Worm (Caenorhabditis elegans) whole organism, late embryonic: ENCODE data around the gene B0416.5.

ENCODE experiments used
- C08G9.2 ChIP-seq: sonication (generic microtip); optimal IDR thresholded peaks from 2 replicates; lab custom pipeline; 2016; ENCODE audit warnings: mild to moderate bottlenecking, missing genetic modification characterization, moderate library complexity, missing compliant biosample characterization
- C38D4.7 ChIP-seq: fragments of 200-800 bp; sonication (Bioruptor generic); optimal IDR thresholded peaks from 2 replicates; lab custom pipeline; 2018; ENCODE audit warnings: mild to moderate bottlenecking, missing genetic modification characterization, moderate library complexity, missing compliant biosample characterization
- K02D7.2 ChIP-seq: sonication (generic microtip); optimal IDR thresholded peaks from 2 replicates; lab custom pipeline; 2017; ENCODE audit warnings: mild to moderate bottlenecking, missing genetic modification characterization, missing compliant biosample characterization
- T23F11.4 ChIP-seq: fragments of 200-800 bp; sonication (Bioruptor generic); optimal IDR thresholded peaks from 2 replicates; lab custom pipeline; 2018; ENCODE audit warnings: mild to moderate bottlenecking, missing genetic modification characterization, missing compliant biosample characterization
- Y22D7AL.16 ChIP-seq: sonication (generic microtip); optimal IDR thresholded peaks from 2 replicates; lab custom pipeline; 2016; ENCODE audit warnings: missing genetic modification characterization, missing compliant biosample characterization
- ahr-1 ChIP-seq: sonication (generic microtip); optimal IDR thresholded peaks from 2 replicates; lab custom pipeline; 2016; ENCODE audit warnings: missing genetic modification characterization, missing compliant biosample characterization
- ceh-14 ChIP-seq: sonication (generic microtip); optimal IDR thresholded peaks from 2 replicates; lab custom pipeline; 2016; ENCODE audit warnings: missing genotype, missing genetic modification characterization, missing compliant biosample characterization
- ceh-18 ChIP-seq: sonication (generic microtip); optimal IDR thresholded peaks from 2 replicates; lab custom pipeline; 2016; ENCODE audit warnings: missing genetic modification characterization, missing compliant biosample characterization
- ceh-19 ChIP-seq: fragments of 200-800 bp; sonication (Bioruptor generic); optimal IDR thresholded peaks from 2 replicates; lab custom pipeline; 2018; ENCODE audit warnings: mild to moderate bottlenecking, missing genetic modification characterization, missing compliant biosample characterization
- ceh-30 ChIP-seq: fragments of 150-350 bp; optimal IDR thresholded peaks from 2 replicates; lab custom pipeline; 2014; ENCODE audit warnings: missing biosample characterization, missing genetic modification characterization
- ceh-48 ChIP-seq: sonication (generic microtip); optimal IDR thresholded peaks from 2 replicates; lab custom pipeline; 2016; ENCODE audit warnings: missing genetic modification characterization, inconsistent platforms, missing compliant biosample characterization
- ceh-6 ChIP-seq: fragments of 200-800 bp; sonication (Bioruptor generic); optimal IDR thresholded peaks from 2 replicates; lab custom pipeline; 2018; ENCODE audit warnings: mild to moderate bottlenecking, missing genetic modification characterization, missing compliant biosample characterization
- ceh-9 ChIP-seq: sonication (generic microtip); optimal IDR thresholded peaks from 2 replicates; lab custom pipeline; 2016; ENCODE audit warnings: mild to moderate bottlenecking, missing genetic modification characterization, inconsistent platforms, missing compliant biosample characterization
- dmd-4 ChIP-seq: sonication (generic microtip); optimal IDR thresholded peaks from 2 replicates; lab custom pipeline; 2016; ENCODE audit warnings: borderline replicate concordance, missing genetic modification characterization, missing compliant biosample characterization
- dve-1 ChIP-seq: sonication (generic microtip); optimal IDR thresholded peaks from 2 replicates; lab custom pipeline; 2017; ENCODE audit warnings: antibody characterized with exemption, mild to moderate bottlenecking, missing genetic modification characterization, missing compliant biosample characterization
- elt-2 ChIP-seq: sonication (generic microtip); optimal IDR thresholded peaks from 2 replicates; lab custom pipeline; 2016; ENCODE audit warnings: missing genetic modification reagents, missing genetic modification characterization, missing compliant biosample characterization
- elt-4 ChIP-seq: sonication (generic microtip); optimal IDR thresholded peaks from 2 replicates; lab custom pipeline; 2016; ENCODE audit warnings: missing genetic modification characterization, missing compliant biosample characterization
- ets-4 ChIP-seq: sonication (generic microtip); optimal IDR thresholded peaks from 2 replicates; lab custom pipeline; 2016; ENCODE audit warnings: missing genetic modification characterization, missing compliant biosample characterization
- fax-1 ChIP-seq: sonication (generic microtip); optimal IDR thresholded peaks from 2 replicates; lab custom pipeline; 2016; ENCODE audit warnings: missing genotype, missing genetic modification characterization, missing compliant biosample characterization
- fkh-10 ChIP-seq: fragments of 150-350 bp; optimal IDR thresholded peaks from 2 replicates; lab custom pipeline; 2014; ENCODE audit warnings: missing biosample characterization, missing genetic modification reagents, missing genetic modification characterization
- gmeb-2 ChIP-seq: sonication (generic microtip); optimal IDR thresholded peaks from 2 replicates; lab custom pipeline; 2016; ENCODE audit warnings: missing genetic modification characterization, inconsistent platforms, missing compliant biosample characterization
- hlh-30 ChIP-seq: sonication (generic microtip); optimal IDR thresholded peaks from 2 replicates; lab custom pipeline; 2017; ENCODE audit warnings: antibody characterized with exemption, missing genetic modification characterization, missing compliant biosample characterization; ENCODE audit not compliant: insufficient read depth
- hlh-6 ChIP-seq: sonication (generic microtip); optimal IDR thresholded peaks from 2 replicates; lab custom pipeline; 2016; ENCODE audit warnings: missing genotype, missing genetic modification characterization, missing compliant biosample characterization
- hlh-8 ChIP-seq: sonication (generic microtip); optimal IDR thresholded peaks from 2 replicates; lab custom pipeline; 2016; ENCODE audit warnings: missing genotype, missing genetic modification characterization, missing compliant biosample characterization
- lim-6 ChIP-seq: sonication (generic microtip); optimal IDR thresholded peaks from 2 replicates; lab custom pipeline; 2016; ENCODE audit warnings: missing genetic modification characterization, missing compliant biosample characterization
- npax-4 ChIP-seq: sonication (generic microtip); optimal IDR thresholded peaks from 2 replicates; lab custom pipeline; 2016; ENCODE audit warnings: missing genetic modification characterization, missing compliant biosample characterization
- pha-2 ChIP-seq: sonication (generic microtip); optimal IDR thresholded peaks from 2 replicates; lab custom pipeline; 2017; ENCODE audit warnings: mild to moderate bottlenecking, missing genetic modification characterization, missing compliant biosample characterization
- pha-4 ChIP-seq: fragments of 150-350 bp; optimal IDR thresholded peaks from 2 replicates; lab custom pipeline; 2018; ENCODE audit warnings: missing biosample characterization, missing genetic modification reagents, missing genetic modification characterization
- pqm-1 ChIP-seq: sonication (generic microtip); optimal IDR thresholded peaks from 2 replicates; lab custom pipeline; 2016; ENCODE audit warnings: missing genetic modification characterization, missing compliant biosample characterization
- sdc-2 ChIP-seq: sonication (generic microtip); optimal IDR thresholded peaks from 2 replicates; lab custom pipeline; 2016; ENCODE audit warnings: missing genotype, missing genetic modification characterization, missing compliant biosample characterization
- sox-4 ChIP-seq: sonication (generic microtip); optimal IDR thresholded peaks from 2 replicates; lab custom pipeline; 2017; ENCODE audit warnings: mild to moderate bottlenecking, missing genetic modification characterization, inconsistent platforms, missing compliant biosample characterization
- syd-9 ChIP-seq: sonication (generic microtip); optimal IDR thresholded peaks from 2 replicates; lab custom pipeline; 2016; ENCODE audit warnings: mild to moderate bottlenecking, missing genetic modification characterization, moderate library complexity, missing compliant biosample characterization
- tbx-7 ChIP-seq: sonication (generic microtip); optimal IDR thresholded peaks from 2 replicates; lab custom pipeline; 2016; ENCODE audit warnings: missing genotype, missing genetic modification characterization, missing compliant biosample characterization
- ttx-3 ChIP-seq: sonication (generic microtip); optimal IDR thresholded peaks from 2 replicates; lab custom pipeline; 2016; ENCODE audit warnings: missing genetic modification reagents, missing genetic modification characterization, missing compliant biosample characterization
- unc-3 ChIP-seq, 2 experiments: fragments of 200-800 bp in 1 of 2; sonication (Bioruptor generic) in 1 of 2; sonication (generic microtip) in 1 of 2; conservative IDR thresholded peaks in 1 of 2; optimal IDR thresholded peaks in 1 of 2; 2 replicates each; pipeline versions ENCODE4 v1.3.6 to Lab custom; 2016 to 2022; ENCODE audit warnings: missing compliant biosample characterization in 2 of 2, missing genetic modification characterization in 2 of 2, missing genetic modification reagents in 1 of 2
- unc-55 ChIP-seq: sonication (generic microtip); optimal IDR thresholded peaks from 2 replicates; lab custom pipeline; 2017; ENCODE audit warnings: missing biosample characterization, missing genetic modification reagents, missing genetic modification characterization
- unc-86 ChIP-seq: sonication (generic microtip); optimal IDR thresholded peaks from 2 replicates; lab custom pipeline; 2016; ENCODE audit warnings: missing genetic modification characterization, missing compliant biosample characterization
- zip-5 ChIP-seq: sonication (generic microtip); optimal IDR thresholded peaks from 2 replicates; lab custom pipeline; 2016; ENCODE audit warnings: missing genetic modification characterization, missing compliant biosample characterization

The B0416.5 gene

DNA sequence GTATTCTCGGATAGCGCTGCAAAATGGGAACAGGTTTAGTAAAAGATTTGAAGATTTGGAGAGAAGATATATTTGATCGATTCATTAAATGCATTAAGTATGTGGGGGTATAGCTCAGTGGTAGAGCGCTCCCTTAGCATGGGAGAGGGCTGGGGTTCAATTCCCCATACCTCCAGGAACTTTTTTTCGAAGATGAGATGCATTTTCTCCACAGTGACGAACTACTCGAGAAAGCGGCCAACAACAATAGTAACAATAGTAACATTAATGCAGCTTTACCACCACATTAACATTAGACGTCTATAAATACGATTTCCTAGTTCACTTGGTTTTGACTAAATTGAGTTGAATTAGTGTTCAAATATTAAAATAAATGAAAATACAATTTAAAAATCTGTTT is 32.9 kb downstream of the B0416.5 start:
- TF ChIP-seq C08G9.2 (tag; lab: Kevin White, UChicago) = no peak
- TF ChIP-seq pha-4 (tag; lab: Kevin White, UChicago) = no peak
- TF ChIP-seq unc-86 = no peak
- TF ChIP-seq npax-4 (tag; lab: Kevin White, UChicago) = no peak
- TF ChIP-seq ceh-6 (GFP tag; lab: Kevin White, UChicago) = no peak
- TF ChIP-seq sdc-2 (tag; lab: Kevin White, UChicago) = no peak
- no peak for TF ChIP-seq sox-4 (tag; lab: Kevin White, UChicago)

DNA sequence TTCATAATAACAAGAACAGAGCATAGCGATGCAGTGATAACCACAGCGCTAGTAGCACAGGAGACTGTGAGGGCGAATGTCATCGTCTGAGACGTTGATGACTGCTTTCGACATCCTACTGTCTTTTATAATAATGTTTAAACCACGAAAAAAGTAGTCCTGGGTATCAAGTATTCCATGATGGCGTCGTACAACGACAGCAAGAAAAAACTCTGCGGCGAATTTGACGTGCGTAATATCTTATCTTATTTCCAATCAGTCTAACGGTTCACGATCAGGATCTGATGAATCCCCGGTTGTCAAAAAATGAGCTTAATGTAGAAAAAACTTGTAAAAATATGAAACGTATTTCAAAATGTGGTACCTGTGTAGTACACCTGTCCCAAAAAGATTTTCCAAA is 36.1 kb downstream of the B0416.5 start, which contains the start of gene col-175:
col-175 (minus strand) TSS at position 101 of the 400 bp plus-strand sequence.
- no peak for TF ChIP-seq dve-1 (tag; lab: Kevin White, UChicago)

DNA sequence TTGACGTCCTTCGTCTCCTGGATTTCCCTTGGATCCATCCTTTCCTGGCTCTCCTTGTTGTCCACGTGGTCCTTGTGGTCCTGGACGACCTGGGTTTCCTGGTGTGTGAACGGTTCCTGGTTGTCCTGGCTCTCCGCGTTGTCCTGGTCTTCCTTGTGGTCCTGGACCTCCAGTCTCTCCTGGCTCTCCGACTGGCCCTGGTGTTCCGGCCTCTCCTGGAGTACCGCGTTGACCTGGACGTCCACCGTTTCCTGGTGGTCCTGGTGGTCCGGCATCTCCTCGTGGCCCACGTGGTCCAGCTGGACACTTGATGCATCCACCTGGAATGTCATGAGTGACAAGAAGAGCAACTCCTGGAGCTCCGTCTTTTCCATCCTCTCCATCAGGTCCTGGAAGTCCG is 36.8 kb downstream of the B0416.5 start:
- TF ChIP-seq elt-2 (tag; lab: Kevin White, UChicago) = no peak
- peak; percentile 31 for TF ChIP-seq C08G9.2 (tag; lab: Kevin White, UChicago)
- TF ChIP-seq ceh-6 (GFP tag; lab: Kevin White, UChicago) = no peak
- no peak for TF ChIP-seq K02D7.2 (tag; lab: Kevin White, UChicago)
- TF ChIP-seq fkh-10 (GFP tag; lab: Kevin White, UChicago) = no peak
- peak; percentile 63 for TF ChIP-seq elt-4 (tag; lab: Kevin White, UChicago)
- peak; percentile 27 for TF ChIP-seq sdc-2 (tag; lab: Kevin White, UChicago)

DNA sequence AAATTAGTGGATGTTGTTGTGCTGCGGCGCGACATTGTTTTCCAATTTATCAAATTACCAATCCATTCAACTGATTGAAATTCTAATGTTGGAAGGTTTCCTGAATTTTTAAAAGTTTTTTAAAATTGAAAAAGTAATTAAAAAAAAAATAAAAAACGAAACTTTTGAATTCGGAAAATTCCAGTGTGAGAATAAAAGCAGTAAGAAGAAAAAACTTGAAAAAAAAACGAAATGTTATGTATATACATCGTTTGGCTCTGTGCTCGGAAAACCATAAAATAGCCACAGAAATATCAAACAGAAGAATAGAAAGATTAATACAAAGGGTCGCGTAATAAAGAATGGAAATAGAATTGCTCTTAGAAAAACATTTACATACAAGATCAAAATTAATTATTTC is 38.6 kb downstream of the B0416.5 start, which contains the start of gene vav-1:
vav-1 (minus strand) TSS at position 101 of the 400 bp plus-strand sequence.
- no peak for TF ChIP-seq K02D7.2 (tag; lab: Kevin White, UChicago)
- TF ChIP-seq ttx-3 = no peak
- no peak for TF ChIP-seq Y22D7AL.16
- no peak for TF ChIP-seq pqm-1
- no peak for TF ChIP-seq ceh-30
- no peak for TF ChIP-seq unc-3 (GFP tag; conservative IDR thresholded peaks at IDR 0.05; lab: Robert Waterston, UW)
- no peak for TF ChIP-seq unc-3 (tag; optimal IDR thresholded peaks at IDR 0.05; lab: Kevin White, UChicago)
- TF ChIP-seq T23F11.4 (GFP tag; lab: Kevin White, UChicago) = no peak
- TF ChIP-seq hlh-8 = no peak
- TF ChIP-seq ceh-14 (tag; lab: Kevin White, UChicago) = no peak
- TF ChIP-seq pha-2 = no peak
- no peak for TF ChIP-seq ceh-48 (tag; lab: Kevin White, UChicago)
- TF ChIP-seq zip-5 (tag; lab: Kevin White, UChicago) = no peak

DNA sequence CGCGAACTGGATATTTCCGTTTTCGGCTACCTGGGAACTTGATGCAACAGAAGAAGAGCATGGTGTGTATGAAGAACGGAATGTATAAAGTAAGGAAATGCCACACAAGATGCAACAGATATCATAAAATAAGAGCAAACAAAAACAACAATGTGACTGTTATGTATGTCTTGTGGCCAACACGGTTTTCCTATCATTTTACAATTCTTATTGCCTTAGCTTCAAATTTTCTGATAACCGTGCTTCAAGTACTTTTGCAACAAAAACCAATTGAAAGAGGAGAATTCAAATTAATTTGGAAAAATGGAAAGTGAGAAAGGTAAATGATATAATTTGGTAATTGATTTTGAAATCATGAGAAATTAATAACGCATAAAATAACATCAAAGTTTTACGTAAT is 39.1 kb downstream of the B0416.5 start:
- no peak for TF ChIP-seq hlh-8
- TF ChIP-seq ets-4 = no peak
- no peak for TF ChIP-seq ceh-14 (tag; lab: Kevin White, UChicago)
- TF ChIP-seq hlh-6 = no peak
- TF ChIP-seq ceh-19 (GFP tag; lab: Kevin White, UChicago) = no peak
- no peak for TF ChIP-seq lim-6 (tag; lab: Kevin White, UChicago)
- no peak for TF ChIP-seq pqm-1
- TF ChIP-seq ceh-18 = no peak
- no peak for TF ChIP-seq ceh-6 (GFP tag; lab: Kevin White, UChicago)
- TF ChIP-seq dmd-4 = no peak
- TF ChIP-seq ceh-9 (tag; lab: Kevin White, UChicago) = no peak
- TF ChIP-seq unc-86 = no peak
- TF ChIP-seq sox-4 (tag; lab: Kevin White, UChicago) = no peak
- TF ChIP-seq pha-2 = no peak
- TF ChIP-seq, all 69 proteins: peak for 0

DNA sequence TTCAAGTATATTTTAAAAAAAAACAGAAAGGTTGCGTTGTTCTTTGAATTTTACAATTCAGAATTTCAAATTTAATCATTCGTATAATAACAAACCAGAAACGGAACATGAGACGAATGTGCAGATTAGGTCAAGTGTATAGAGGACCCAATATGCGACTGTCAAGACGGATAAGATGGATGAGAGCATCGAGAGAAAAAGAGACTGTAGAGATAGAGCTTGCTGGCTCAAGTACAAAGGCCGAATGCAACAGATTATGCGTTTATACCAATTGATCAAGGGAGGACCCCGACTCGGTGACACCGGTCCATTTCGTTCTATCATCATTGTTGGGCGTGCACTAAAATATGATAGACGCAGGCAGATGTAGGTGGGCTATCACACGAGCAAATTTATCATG is 40.3 kb downstream of the B0416.5 start:
- TF ChIP-seq pha-2 (no peak), hlh-30 (no peak), ceh-48 (tag; lab: Kevin White, UChicago) (no peak), gmeb-2 (tag; lab: Kevin White, UChicago) (no peak), unc-55 (GFP tag; lab: Kevin White, UChicago) (no peak), C38D4.7 (no peak), ceh-6 (GFP tag; lab: Kevin White, UChicago) (no peak), unc-3 (GFP tag; conservative IDR thresholded peaks at IDR 0.05; lab: Robert Waterston, UW) (no peak), unc-3 (tag; optimal IDR thresholded peaks at IDR 0.05; lab: Kevin White, UChicago) (no peak), dve-1 (tag; lab: Kevin White, UChicago) (no peak), elt-4 (tag; lab: Kevin White, UChicago) (no peak), syd-9 (tag; lab: Kevin White, UChicago) (no peak), fax-1 (tag; lab: Kevin White, UChicago) (no peak), ahr-1 (tag; lab: Kevin White, UChicago) (no peak), ttx-3 (no peak), tbx-7 (tag; lab: Kevin White, UChicago) (no peak)
